Worm (Caenorhabditis elegans) whole organism, L2 larva: ENCODE measurements around the gene B0024.11.
A peak's percentile ranks its signal among the peaks of the same experiment; 100 is the strongest.

Source experiments
- C34F6.9 ChIP-seq: fragments of 150-350 bp; optimal IDR thresholded peaks from 2 replicates; lab custom pipeline; 2014; ENCODE audit warnings: missing biosample characterization, missing genetic modification characterization
- F13H6.1 ChIP-seq: sonication (generic microtip); optimal IDR thresholded peaks from 2 replicates; lab custom pipeline; 2016; ENCODE audit warnings: missing genetic modification characterization, missing compliant biosample characterization
- R02D3.7 ChIP-seq: fragments of 150-350 bp; optimal IDR thresholded peaks from 2 replicates; lab custom pipeline; 2014; ENCODE audit warnings: missing biosample characterization, missing genetic modification characterization
- Y55F3AM.14 ChIP-seq: fragments of 200-800 bp; sonication (Bioruptor generic); optimal IDR thresholded peaks from 2 replicates; lab custom pipeline; 2018; ENCODE audit warnings: mild to moderate bottlenecking, missing genetic modification characterization, missing compliant biosample characterization
- ZK546.5 ChIP-seq: sonication (generic microtip); optimal IDR thresholded peaks from 2 replicates; lab custom pipeline; 2017; ENCODE audit warnings: missing biosample characterization, missing genetic modification characterization
- alr-1 ChIP-seq: fragments of 150-350 bp; optimal IDR thresholded peaks from 2 replicates; lab custom pipeline; 2014; ENCODE audit warnings: missing biosample characterization, missing genetic modification characterization
- ama-1 ChIP-seq: fragments of 150-350 bp; optimal IDR thresholded peaks from 2 replicates; lab custom pipeline; 2018; ENCODE audit warnings: inconsistent platforms
- ceh-16 ChIP-seq: fragments of 150-350 bp; optimal IDR thresholded peaks from 2 replicates; lab custom pipeline; 2014; ENCODE audit warnings: missing biosample characterization, missing genetic modification characterization
- crh-2 ChIP-seq: sonication (generic microtip); optimal IDR thresholded peaks from 2 replicates; lab custom pipeline; 2017; ENCODE audit warnings: missing biosample characterization, missing genetic modification characterization
- dmd-4 ChIP-seq: sonication (generic microtip); optimal IDR thresholded peaks from 2 replicates; lab custom pipeline; 2017; ENCODE audit warnings: missing biosample characterization, missing genetic modification characterization
- egl-27 ChIP-seq: sonication (generic microtip); optimal IDR thresholded peaks from 3 replicates; lab custom pipeline; 2017; ENCODE audit warnings: missing biosample characterization, missing genetic modification reagents, missing genetic modification characterization
- elt-1 ChIP-seq: fragments of 150-350 bp; optimal IDR thresholded peaks from 2 replicates; lab custom pipeline; 2014; ENCODE audit warnings: missing biosample characterization, missing genetic modification characterization
- elt-3 ChIP-seq: sonication (generic microtip); optimal IDR thresholded peaks from 2 replicates; lab custom pipeline; 2017; ENCODE audit warnings: missing biosample characterization, missing genetic modification characterization
- fos-1 ChIP-seq: fragments of 150-350 bp; optimal IDR thresholded peaks from 2 replicates; lab custom pipeline; 2014; ENCODE audit warnings: missing biosample characterization, missing genetic modification characterization
- gmeb-1 ChIP-seq: fragments of 150-350 bp; optimal IDR thresholded peaks from 2 replicates; lab custom pipeline; 2014; ENCODE audit warnings: missing biosample characterization, missing genetic modification characterization
- lin-11 ChIP-seq: fragments of 150-350 bp; sonication (generic microtip); optimal IDR thresholded peaks from 2 replicates; lab custom pipeline; 2014; ENCODE audit warnings: missing biosample characterization, missing genetic modification characterization, inconsistent platforms, mixed read lengths
- lin-13 ChIP-seq: fragments of 150-350 bp; optimal IDR thresholded peaks from 2 replicates; lab custom pipeline; 2014; ENCODE audit warnings: missing biosample characterization, missing genetic modification reagents, missing genetic modification characterization
- lin-39 ChIP-seq: fragments of 150-350 bp; optimal IDR thresholded peaks from 2 replicates; lab custom pipeline; 2014; ENCODE audit warnings: missing biosample characterization, missing genetic modification reagents, missing genetic modification characterization
- lsy-2 ChIP-seq, 2 experiments: fragments of 150-350 bp in 1 of 2; sonication (generic microtip) in 1 of 2; optimal IDR thresholded peaks; 2 replicates each; lab custom pipeline; 2014 to 2017; ENCODE audit warnings: missing biosample characterization in 2 of 2, missing genetic modification characterization in 2 of 2
- mab-5 ChIP-seq: fragments of 150-350 bp; optimal IDR thresholded peaks from 2 replicates; lab custom pipeline; 2014; ENCODE audit warnings: missing biosample characterization, missing genetic modification characterization
- nhr-129 ChIP-seq: fragments of 150-350 bp; optimal IDR thresholded peaks from 2 replicates; lab custom pipeline; 2014; ENCODE audit warnings: missing biosample characterization, missing genetic modification characterization
- nhr-21 ChIP-seq: fragments of 150-350 bp; optimal IDR thresholded peaks from 2 replicates; lab custom pipeline; 2014; ENCODE audit warnings: missing biosample characterization, missing genetic modification characterization
- nhr-25 ChIP-seq: fragments of 150-350 bp; sonication (generic microtip); optimal IDR thresholded peaks from 3 replicates; lab custom pipeline; 2014; ENCODE audit warnings: missing biosample characterization, missing genetic modification characterization
- nhr-6 ChIP-seq: fragments of 150-350 bp; optimal IDR thresholded peaks from 2 replicates; lab custom pipeline; 2014; ENCODE audit warnings: missing biosample characterization, missing genetic modification characterization
- sem-4 ChIP-seq: fragments of 150-350 bp; optimal IDR thresholded peaks from 2 replicates; lab custom pipeline; 2014; ENCODE audit warnings: missing biosample characterization, missing genetic modification reagents, missing genetic modification characterization
- sma-3 ChIP-seq: sonication (generic microtip); optimal IDR thresholded peaks from 2 replicates; lab custom pipeline; 2016; ENCODE audit warnings: missing genetic modification reagents, missing genetic modification characterization, missing compliant biosample characterization
- sma-9 ChIP-seq, 2 experiments: fragments of 150-350 bp in 1 of 2; sonication (generic microtip) in 1 of 2; optimal IDR thresholded peaks; 2 replicates each; lab custom pipeline; 2014 to 2016; ENCODE audit warnings: missing genetic modification characterization in 2 of 2, mild to moderate bottlenecking in 1 of 2, missing biosample characterization in 1 of 2, missing compliant biosample characterization in 1 of 2, missing genetic modification reagents in 1 of 2, moderate library complexity in 1 of 2
- snpc-4 ChIP-seq: fragments of 150-350 bp; optimal IDR thresholded peaks from 2 replicates; lab custom pipeline; 2014; ENCODE audit warnings: missing biosample characterization, missing genetic modification characterization
- unc-39 ChIP-seq: fragments of 150-350 bp; optimal IDR thresholded peaks from 2 replicates; lab custom pipeline; 2014; ENCODE audit warnings: missing biosample characterization, missing genetic modification characterization
- unc-55 ChIP-seq: fragments of 150-350 bp; sonication (generic microtip); optimal IDR thresholded peaks from 3 replicates; lab custom pipeline; 2014; ENCODE audit warnings: missing biosample characterization, missing genetic modification reagents, missing genetic modification characterization
- unc-62 ChIP-seq: fragments of 150-350 bp; optimal IDR thresholded peaks from 2 replicates; lab custom pipeline; 2014; ENCODE audit warnings: missing biosample characterization, missing genetic modification reagents, missing genetic modification characterization
- ztf-11 ChIP-seq: sonication (generic microtip); optimal IDR thresholded peaks from 2 replicates; lab custom pipeline; 2017; ENCODE audit warnings: missing biosample characterization, missing genetic modification characterization

B0024.11 gene

DNA sequence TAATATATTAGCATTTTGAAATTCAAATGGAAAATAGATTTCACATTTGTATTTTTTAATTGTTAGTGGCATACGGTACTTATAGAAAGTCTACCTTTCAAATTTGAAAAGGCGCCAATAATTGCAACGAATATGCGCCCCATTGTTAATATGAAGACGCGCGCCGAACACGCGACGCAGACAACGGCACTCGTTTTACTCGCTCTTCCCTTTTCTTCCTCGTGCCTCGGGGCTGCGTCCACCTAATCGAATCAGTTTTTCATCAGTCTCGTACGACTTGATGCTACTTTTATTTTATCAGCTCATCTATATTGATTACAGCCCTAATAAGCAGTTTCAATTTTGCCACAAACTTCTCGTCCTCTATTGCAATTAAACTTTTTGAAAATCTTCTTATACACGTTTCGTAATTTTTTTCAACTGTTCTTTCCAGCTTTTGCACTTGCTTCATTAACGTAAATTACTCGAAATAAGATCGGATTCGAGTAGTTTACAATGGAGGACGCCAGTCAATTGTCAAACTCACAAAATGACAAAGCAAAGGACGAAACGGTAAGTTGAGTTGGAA, 42.6 kb upstream of the B0024.11 start, which contains the start of gene cash-1 (continued):
- TF ChIP-seq lin-11, result peak; percentile 7

DNA sequence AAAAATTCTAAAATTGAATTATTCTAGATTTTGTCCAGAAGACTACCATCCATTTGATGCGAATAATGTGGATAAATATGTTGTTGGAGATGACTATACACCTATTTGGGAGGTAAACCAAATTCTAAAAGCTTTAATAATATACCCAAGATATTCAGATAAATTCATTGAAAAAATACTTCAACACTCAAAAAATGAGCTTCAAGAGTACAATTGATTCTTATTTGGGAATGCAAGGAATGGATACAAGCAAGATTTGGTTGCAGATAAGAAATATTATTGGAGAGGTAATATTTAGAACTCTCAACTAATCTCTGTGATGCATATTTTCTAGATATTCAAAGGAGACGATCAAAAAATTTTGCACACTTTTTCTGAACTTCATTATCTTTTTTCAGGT, 40.9 kb upstream of the B0024.11 start:
- TF ChIP-seq lin-11 (no peak), ama-1 (no peak), ztf-11 (tag; lab: Kevin White, UChicago) (no peak), elt-3 (tag; lab: Kevin White, UChicago) (no peak), egl-27 (no peak), unc-39 (tag; lab: Kevin White, UChicago) (no peak), alr-1 (no peak), nhr-6 (no peak), nhr-129 (tag; lab: Kevin White, UChicago) (no peak), lin-13 (GFP tag; lab: Kevin White, UChicago) (no peak), Y55F3AM.14 (no peak), F13H6.1 (tag; lab: Kevin White, UChicago) (no peak), mab-5 (tag; lab: Kevin White, UChicago) (no peak), unc-62 (no peak), fos-1 (tag; lab: Kevin White, UChicago) (no peak)

DNA sequence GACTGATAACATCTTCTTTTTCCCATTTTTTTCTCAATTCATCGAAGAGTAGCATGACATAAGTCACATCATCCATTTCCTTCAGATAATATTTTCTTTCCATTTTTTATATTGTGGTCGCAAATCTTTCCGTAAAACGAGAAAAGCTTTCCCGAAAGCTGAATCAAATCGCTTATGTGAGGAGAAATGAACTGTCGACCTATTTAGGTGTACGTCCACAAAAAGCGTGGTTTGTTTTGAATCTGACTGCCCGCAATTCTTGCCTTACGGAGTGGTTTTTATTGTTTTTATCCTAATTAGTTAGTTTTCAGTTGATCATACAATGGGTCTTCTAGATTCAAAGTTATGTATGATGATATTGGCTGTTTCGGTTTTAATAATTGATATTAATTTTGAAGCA, 38.9 kb upstream of the B0024.11 start, which contains the start of gene ttll-15:
Gene ttll-15, plus strand, starts transcription at position 301 of the 400 bp plus-strand sequence.
- TF ChIP-seq unc-55 (GFP tag; lab: Kevin White, UChicago) (no peak), dmd-4 (tag; lab: Kevin White, UChicago) (no peak)

DNA sequence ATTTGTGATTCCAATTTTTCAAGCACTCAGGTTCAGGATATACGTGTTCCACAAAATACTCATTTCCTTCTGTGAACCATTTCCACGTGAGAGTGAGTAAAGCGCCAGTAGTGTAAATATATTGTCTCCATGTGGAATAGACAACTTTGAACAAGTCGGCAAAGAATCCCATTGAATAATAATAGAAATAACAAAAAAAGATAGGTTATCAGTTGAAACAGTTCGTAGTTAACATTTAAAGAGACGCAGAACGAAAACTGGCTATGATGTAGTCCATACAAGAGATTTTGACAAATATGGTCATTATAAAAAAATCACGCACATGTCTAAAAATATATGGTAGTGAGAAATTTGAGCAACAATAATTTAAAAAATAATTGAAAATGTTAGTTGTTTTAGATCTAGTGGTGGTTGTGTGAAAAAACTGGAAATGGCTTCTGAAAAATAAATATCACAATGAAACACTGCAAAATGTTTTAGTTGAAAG, 38.2 kb upstream of the B0024.11 start, which contains the start of gene ceeh-2:
Gene ceeh-2, minus strand, starts transcription at position 437 of the 487 bp plus-strand sequence.
- TF ChIP-seq ceh-16 (tag; lab: Kevin White, UChicago) (no peak), sma-9 (GFP tag; optimal IDR thresholded peaks at IDR 0.05; lab: Kevin White, UChicago) (peak; percentile 17), sma-9 (tag; optimal IDR thresholded peaks at IDR 0.05; lab: Kevin White, UChicago) (no peak), nhr-25 (tag; lab: Kevin White, UChicago) (no peak), fos-1 (tag; lab: Kevin White, UChicago) (peak; percentile 6), egl-27 (no peak), unc-62 (no peak)

DNA sequence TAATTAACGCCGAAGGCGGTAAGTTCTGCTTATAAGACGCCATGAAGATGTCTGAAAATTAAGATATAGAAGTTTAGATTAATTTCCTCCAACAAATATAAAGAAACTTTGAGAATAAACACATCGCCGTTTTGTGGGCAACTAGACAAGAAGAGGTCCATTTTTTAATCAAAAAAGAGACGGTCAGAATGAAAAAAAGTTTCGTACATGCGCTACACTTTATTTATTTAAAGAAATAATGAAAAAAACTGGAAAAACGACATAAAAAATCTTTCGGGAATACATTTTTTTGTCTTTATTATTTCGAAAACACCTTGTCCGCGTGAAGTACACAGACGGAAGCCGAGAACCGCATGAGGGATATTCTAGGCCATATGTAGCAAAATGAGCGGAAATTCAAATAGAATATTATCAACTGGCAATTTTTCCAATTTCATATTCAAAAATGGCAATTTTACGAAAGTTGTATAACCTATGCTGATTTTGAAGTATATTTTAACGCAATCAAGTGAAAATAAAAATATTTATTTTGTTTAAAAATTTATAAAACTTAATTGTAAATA, 36.5 kb upstream of the B0024.11 start, which contains the start of gene sluh-7:
Gene sluh-7, minus strand, starts transcription at position 51 of the 563 bp plus-strand sequence.
- TF ChIP-seq unc-55 (GFP tag; lab: Kevin White, UChicago) (peak; percentile 89), sma-9 (GFP tag; optimal IDR thresholded peaks at IDR 0.05; lab: Kevin White, UChicago) (peak; percentile 92), sma-9 (tag; optimal IDR thresholded peaks at IDR 0.05; lab: Kevin White, UChicago) (no peak), nhr-21 (tag; lab: Kevin White, UChicago) (peak; percentile 68), lsy-2 (tag; optimal IDR thresholded peaks at IDR 0.05; lab: Kevin White, UChicago) (peak; percentile 67 to 90), elt-1 (no peak), nhr-25 (tag; lab: Kevin White, UChicago) (peak; percentile 84), F13H6.1 (tag; lab: Kevin White, UChicago) (peak; percentile 82), C34F6.9 (peak; percentile 87), nhr-129 (tag; lab: Kevin White, UChicago) (peak; percentile 30), ceh-16 (tag; lab: Kevin White, UChicago) (peak; percentile 16), fos-1 (tag; lab: Kevin White, UChicago) (peak; percentile 16), egl-27 (peak; percentile 18), crh-2 (peak; percentile 82), ama-1 (no peak), alr-1 (no peak), lin-39 (tag; lab: Kevin White, UChicago) (no peak), R02D3.7 (tag; lab: Kevin White, UChicago) (no peak), Y55F3AM.14 (no peak), lin-11 (peak; percentile 18), snpc-4 (tag; lab: Kevin White, UChicago) (peak; percentile 69), sem-4 (peak; percentile 64), mab-5 (tag; lab: Kevin White, UChicago) (peak; percentile 5), ZK546.5 (tag; lab: Kevin White, UChicago) (no peak), gmeb-1 (peak; percentile 94), lin-13 (GFP tag; lab: Kevin White, UChicago) (peak; percentile 80), sma-3 (GFP tag; lab: Kevin White, UChicago) (peak; percentile 84), nhr-6 (peak; percentile 65), unc-62 (no peak)
